Fruit fly (Drosophila melanogaster): ENCODE data around the gene Nup160.
A peak's percentile ranks its signal among the peaks of the same experiment; 100 is the strongest.

The Nup160 gene

DNA sequence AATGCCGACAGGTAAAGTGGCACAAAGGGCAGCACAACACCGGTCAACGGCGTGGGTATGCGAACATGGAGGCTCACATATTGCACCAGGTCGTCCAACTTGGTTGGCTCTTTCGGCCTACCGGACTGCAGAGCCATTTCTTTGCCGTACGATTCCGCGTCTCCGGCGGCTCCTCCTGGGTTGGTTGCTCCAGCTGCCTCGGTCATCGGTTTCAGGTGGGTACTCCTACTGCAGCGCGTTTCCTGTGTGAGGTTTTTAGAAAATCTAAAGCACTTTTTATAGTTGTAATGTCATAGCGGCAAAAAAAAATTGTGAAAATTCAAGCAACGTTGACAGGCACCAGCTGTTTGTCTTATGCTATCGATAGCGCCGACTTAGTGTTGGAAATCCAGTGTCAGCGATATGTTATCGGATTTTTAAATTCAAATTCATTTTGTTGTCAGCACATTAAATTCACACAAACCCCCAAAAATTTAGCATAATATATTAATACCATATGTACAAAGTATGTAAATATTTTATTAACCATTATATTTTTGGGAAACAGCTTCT lies 3.5 kb upstream of the Nup160 start, which contains the start of gene CG6230:
Gene CG6230 (minus strand): TSS at position 354 of the 552 bp plus-strand sequence.
- TF ChIP-seq dsf (GFP tag; optimal IDR thresholded peaks at IDR 0.05; ENCODE audit: borderline replicate concordance) (no peak), ey (GFP tag; optimal IDR thresholded peaks at IDR 0.05) (no peak), Hr83 (GFP tag; optimal IDR thresholded peaks at IDR 0.05; ENCODE audit: poor library complexity, severe bottlenecking) (peak; percentile 14), lola (GFP tag; optimal IDR thresholded peaks at IDR 0.05) (no peak), sage (GFP tag; optimal IDR thresholded peaks at IDR 0.05) (no peak), woc (GFP tag; optimal IDR thresholded peaks at IDR 0.05) (no peak)

DNA sequence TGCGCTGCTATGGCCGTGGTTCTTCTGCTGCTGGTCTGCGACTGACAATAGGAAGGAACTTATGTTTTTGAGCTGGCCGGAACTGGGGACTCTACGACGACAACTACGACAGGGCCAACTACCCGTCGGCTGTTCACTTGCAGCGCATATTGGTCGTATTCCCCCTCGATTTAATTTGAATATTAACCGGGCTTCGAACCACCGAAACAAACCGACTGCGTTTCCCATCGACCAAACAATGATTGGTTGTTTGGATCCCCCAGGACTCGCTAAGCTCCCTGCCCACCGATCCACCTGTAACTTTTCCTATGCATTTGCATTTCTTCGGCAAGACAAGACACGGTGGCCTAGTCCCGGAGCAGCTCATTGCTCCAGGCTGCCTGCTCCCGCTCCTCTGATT lies 2.0 kb upstream of the Nup160 start, which contains the start of gene Dnaaf4:
Gene Dnaaf4 (minus strand): TSS at position 101 of the 400 bp plus-strand sequence.
- TF ChIP-seq Jra (GFP tag; optimal IDR thresholded peaks at IDR 0.05) (no peak), CG9705 (GFP tag; optimal IDR thresholded peaks at IDR 0.05) (no peak), sage (GFP tag; optimal IDR thresholded peaks at IDR 0.05) (no peak), dl (GFP tag; optimal IDR thresholded peaks at IDR 0.05; ENCODE audit: insufficient read depth in 1 of 2, partially characterized antibody in 2 of 2) (no peak), Hnf4 (GFP tag; optimal IDR thresholded peaks at IDR 0.05) (no peak), HLH106 (tag; optimal IDR thresholded peaks at IDR 0.05) (no peak), Sp1 (GFP tag; optimal IDR thresholded peaks at IDR 0.05) (no peak), Abd-B (GFP tag; optimal IDR thresholded peaks at IDR 0.05) (no peak), GATAd (GFP tag; optimal IDR thresholded peaks at IDR 0.05) (no peak), Mio (GFP tag; optimal IDR thresholded peaks at IDR 0.05) (no peak), usp (GFP tag; optimal IDR thresholded peaks at IDR 0.05) (no peak), jim (GFP tag; optimal IDR thresholded peaks at IDR 0.05) (no peak), rgr (GFP tag; optimal IDR thresholded peaks at IDR 0.05) (no peak), lola (GFP tag; optimal IDR thresholded peaks at IDR 0.05) (no peak), Hr83 (GFP tag; optimal IDR thresholded peaks at IDR 0.05; ENCODE audit: poor library complexity, severe bottlenecking) (no peak), brk (GFP tag; optimal IDR thresholded peaks at IDR 0.05) (no peak), N (GFP tag; optimal IDR thresholded peaks at IDR 0.05) (no peak), Hr78 (GFP tag; optimal IDR thresholded peaks at IDR 0.05) (no peak), fru (GFP tag; optimal IDR thresholded peaks at IDR 0.05) (no peak), CrebA (GFP tag; optimal IDR thresholded peaks at IDR 0.05; ENCODE audit: borderline replicate concordance) (no peak)

DNA sequence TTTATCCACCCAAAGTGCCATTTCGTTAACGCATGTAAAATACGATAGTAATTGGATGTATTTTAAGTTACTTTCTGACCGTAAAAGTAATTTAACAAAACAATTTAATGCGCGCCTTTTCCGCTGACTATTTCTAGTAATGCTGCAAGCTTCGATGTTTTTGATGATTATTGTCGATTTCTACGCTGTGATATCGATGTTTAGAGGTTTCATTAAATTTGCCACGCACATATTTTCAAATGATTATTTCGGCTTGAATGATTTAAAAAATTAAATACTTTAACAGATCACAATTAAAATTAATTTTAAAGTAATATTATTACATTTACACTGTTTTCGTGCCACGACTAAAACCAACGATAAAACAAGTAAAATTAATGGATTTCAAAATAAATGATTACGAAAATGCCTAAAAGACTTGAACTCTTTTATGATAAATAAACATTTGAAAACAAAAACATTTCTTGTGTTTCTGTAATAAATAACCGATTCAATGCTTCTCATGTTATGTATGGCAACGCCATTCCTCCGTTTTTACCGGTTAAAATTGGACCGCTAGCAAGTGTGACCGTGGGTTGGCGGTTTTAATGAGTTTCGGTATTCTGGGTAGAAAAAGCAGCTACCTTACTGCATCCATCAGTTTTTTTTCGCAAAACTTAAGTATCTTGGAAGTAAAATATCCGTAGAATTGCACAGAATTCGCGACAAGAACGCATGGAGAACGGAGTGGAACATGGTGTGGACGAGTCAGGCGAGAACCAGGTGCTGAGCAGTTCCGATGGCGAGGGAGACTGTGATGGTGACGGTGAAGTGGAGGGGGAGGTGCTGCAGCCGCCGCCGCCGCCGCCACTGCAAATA lies 6.8 kb downstream of the Nup160 start, which contains the start of the genes RfC38 and CG4751:
Gene RfC38 (minus strand): TSS at position 495 of the 858 bp plus-strand sequence.
Gene CG4751 (plus strand): TSS at position 587 of the 858 bp plus-strand sequence.
- TF ChIP-seq sage (GFP tag; optimal IDR thresholded peaks at IDR 0.05): no peak
- no peak for TF ChIP-seq psq (GFP tag; optimal IDR thresholded peaks at IDR 0.05)
- peak; percentile 47 for TF ChIP-seq Myc (optimal IDR thresholded peaks at IDR 0.05)

DNA sequence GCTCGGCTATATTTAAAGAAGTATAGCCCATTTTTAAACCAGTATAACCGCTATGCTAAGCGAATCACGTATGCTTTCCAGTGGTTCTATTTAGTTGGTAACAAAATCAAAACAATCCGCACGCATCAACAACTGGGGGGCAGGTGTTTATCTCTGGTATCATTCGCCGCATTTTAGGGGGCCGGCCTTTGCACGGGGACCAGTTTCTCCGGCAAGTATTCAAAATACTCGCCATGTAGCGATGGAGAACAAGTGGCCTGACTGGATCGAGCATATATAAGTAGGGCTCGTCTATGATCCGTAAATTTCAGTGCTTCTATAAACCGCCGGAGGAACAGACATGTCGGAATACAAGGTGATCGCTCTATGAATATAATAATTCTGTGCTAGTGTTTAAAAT lies 12.5 kb downstream of the Nup160 start, which contains the start of gene hgo:
Gene hgo (plus strand): TSS at position 301 of the 400 bp plus-strand sequence.
- no peak for TF ChIP-seq dl (GFP tag; optimal IDR thresholded peaks at IDR 0.05; ENCODE audit: insufficient read depth in 1 of 2, partially characterized antibody in 2 of 2)
- TF ChIP-seq Vsx2 (GFP tag; optimal IDR thresholded peaks at IDR 0.05; ENCODE audit: partially characterized antibody): no peak
- no peak for TF ChIP-seq brk (GFP tag; optimal IDR thresholded peaks at IDR 0.05)
- TF ChIP-seq GATAd (GFP tag; optimal IDR thresholded peaks at IDR 0.05): no peak
- no peak for TF ChIP-seq Hr83 (GFP tag; optimal IDR thresholded peaks at IDR 0.05; ENCODE audit: poor library complexity, severe bottlenecking)
- TF ChIP-seq Jra (GFP tag; optimal IDR thresholded peaks at IDR 0.05): no peak
- no peak for TF ChIP-seq dsf (GFP tag; optimal IDR thresholded peaks at IDR 0.05; ENCODE audit: borderline replicate concordance)
- no peak for TF ChIP-seq jim (GFP tag; optimal IDR thresholded peaks at IDR 0.05)
- TF ChIP-seq CG9705 (GFP tag; optimal IDR thresholded peaks at IDR 0.05): no peak
- no peak for TF ChIP-seq sv (GFP tag; optimal IDR thresholded peaks at IDR 0.05)
- no peak for TF ChIP-seq h (GFP tag; optimal IDR thresholded peaks at IDR 0.05)
- TF ChIP-seq Mio (GFP tag; optimal IDR thresholded peaks at IDR 0.05): no peak

DNA sequence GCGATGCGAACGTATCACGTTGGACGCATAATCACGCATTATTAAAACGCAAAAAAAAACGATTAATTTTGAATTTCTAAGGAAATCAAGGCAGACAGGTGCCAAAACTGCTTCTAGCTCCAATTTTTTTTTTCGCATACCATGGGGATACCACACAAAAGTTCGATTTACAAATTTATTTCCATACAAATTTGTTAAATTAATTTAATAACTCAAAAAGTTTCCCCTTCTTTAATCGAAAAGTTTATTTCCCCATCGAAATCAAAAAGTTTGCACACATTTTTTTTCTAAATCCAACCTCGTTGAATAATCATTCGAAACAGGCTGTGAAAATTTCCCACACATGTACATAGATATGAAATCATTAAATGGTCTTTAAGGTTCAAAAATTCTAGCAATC lies 21.7 kb downstream of the Nup160 start, which contains the start of gene CG31867:
Gene CG31867 (minus strand): TSS at position 101 of the 400 bp plus-strand sequence.
- TF ChIP-seq lola (GFP tag; optimal IDR thresholded peaks at IDR 0.05) (no peak), pan (optimal IDR thresholded peaks at IDR 0.05) (no peak), OdsH (GFP tag; optimal IDR thresholded peaks at IDR 0.05) (no peak), Dfd (GFP tag; optimal IDR thresholded peaks at IDR 0.05) (no peak), N (GFP tag; optimal IDR thresholded peaks at IDR 0.05) (no peak), jim (GFP tag; optimal IDR thresholded peaks at IDR 0.05) (no peak), GATAd (GFP tag; optimal IDR thresholded peaks at IDR 0.05) (no peak), dl (GFP tag; optimal IDR thresholded peaks at IDR 0.05; ENCODE audit: insufficient read depth in 1 of 2, partially characterized antibody in 2 of 2) (no peak), ey (GFP tag; optimal IDR thresholded peaks at IDR 0.05) (no peak), Rel (GFP tag; optimal IDR thresholded peaks at IDR 0.05) (no peak), Rel (tag; optimal IDR thresholded peaks at IDR 0.05) (no peak), Hnf4 (GFP tag; optimal IDR thresholded peaks at IDR 0.05) (no peak), Mio (GFP tag; optimal IDR thresholded peaks at IDR 0.05) (no peak), Sp1 (GFP tag; optimal IDR thresholded peaks at IDR 0.05) (no peak), rgr (GFP tag; optimal IDR thresholded peaks at IDR 0.05) (no peak), woc (GFP tag; optimal IDR thresholded peaks at IDR 0.05) (no peak), HLH106 (tag; optimal IDR thresholded peaks at IDR 0.05) (no peak), Hr78 (GFP tag; optimal IDR thresholded peaks at IDR 0.05) (no peak), fru (GFP tag; optimal IDR thresholded peaks at IDR 0.05) (no peak)
